Worm (Caenorhabditis elegans): ENCODE results near the gene Y26G10.4.

DNA sequence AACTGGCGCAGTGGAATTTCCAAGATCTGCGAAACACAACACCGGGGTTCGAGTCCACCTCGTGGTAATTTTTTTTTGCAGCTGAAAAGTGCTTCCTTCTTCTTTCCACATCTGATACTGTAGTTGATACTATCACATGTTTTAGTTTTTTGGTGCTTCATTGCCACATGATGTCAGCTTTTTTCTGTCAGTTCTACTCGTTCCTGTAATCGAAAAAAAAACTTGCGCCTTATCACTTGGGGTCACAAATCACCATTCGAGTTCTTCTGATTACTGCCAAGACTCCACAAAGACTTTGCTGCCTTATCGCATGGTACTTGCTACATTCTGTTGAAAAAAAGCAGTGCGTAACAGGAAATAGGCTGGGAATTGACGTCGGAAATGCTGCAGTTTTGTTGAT is 22.7 kb upstream of the Y26G10.4 start:
- TF ChIP-seq drap-1 (GFP tag; optimal IDR thresholded peaks at IDR 0.05) (no peak), snpc-4 (tag; optimal IDR thresholded peaks at IDR 0.05) (no peak), ces-1 (GFP tag; optimal IDR thresholded peaks at IDR 0.05) (no peak), ztf-11 (tag; optimal IDR thresholded peaks at IDR 0.05) (no peak), nhr-28 (tag; optimal IDR thresholded peaks at IDR 0.05) (no peak), nhr-12 (tag; optimal IDR thresholded peaks at IDR 0.05) (no peak), pha-4 (tag; optimal IDR thresholded peaks at IDR 0.05) (no peak), unc-62 (GFP tag; optimal IDR thresholded peaks at IDR 0.05) (no peak), nhr-76 (tag; optimal IDR thresholded peaks at IDR 0.05) (no peak)

All from whole organism, mixed stage, embryonic.